Worm (Caenorhabditis elegans) whole organism, midembryonic: ENCODE measurements around the gene ptr-13.

Experiments
- cog-1 ChIP-seq: sonication (generic microtip); optimal IDR thresholded peaks from 2 replicates; lab custom pipeline; 2016; ENCODE audit warnings: missing genetic modification characterization, missing compliant biosample characterization
- flt-1 ChIP-seq: fragments of 200-800 bp; sonication (Bioruptor generic); IDR thresholded peaks from 2 replicates; pipeline ENCODE4 v1.3.6; 2022; ENCODE audit warnings: missing genetic modification characterization, missing compliant biosample characterization
- klf-2 ChIP-seq: fragments of 200-800 bp; sonication (Bioruptor generic); conservative IDR thresholded peaks from 2 replicates; pipeline ENCODE4 v1.3.6; 2022; ENCODE audit warnings: missing genetic modification reagents, missing genetic modification characterization, missing compliant biosample characterization
- ztf-23 ChIP-seq: fragments of 200-800 bp; sonication (Bioruptor generic); IDR thresholded peaks from 2 replicates; pipeline ENCODE4 v1.3.6; 2022; ENCODE audit warnings: missing genetic modification reagents, missing genetic modification characterization, missing compliant biosample characterization
- ztf-29 ChIP-seq: fragments of 200-800 bp; sonication (Bioruptor generic); IDR thresholded peaks from 2 replicates; pipeline ENCODE4 v1.3.6; 2022; ENCODE audit warnings: missing genetic modification reagents, missing genetic modification characterization, missing compliant biosample characterization

DNA sequence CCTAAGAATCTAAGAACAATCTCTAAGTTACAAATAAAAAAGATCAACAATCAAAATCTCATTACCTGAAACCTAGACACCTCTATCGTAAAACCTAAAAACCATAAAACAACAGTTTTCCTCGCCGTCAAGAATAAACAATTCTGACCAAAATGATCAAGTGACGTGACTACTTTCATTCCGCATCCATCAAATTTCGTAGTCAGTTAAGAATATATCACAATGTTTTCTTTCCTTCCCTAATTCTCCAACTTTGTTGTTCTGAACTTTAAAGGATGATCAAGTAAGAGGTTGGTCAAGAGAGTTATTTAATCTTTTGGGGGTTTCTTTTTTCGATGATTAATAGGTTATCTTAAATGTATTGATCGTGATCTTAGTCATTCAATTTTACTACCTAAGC is 1.0 kb upstream of the ptr-13 start:
- TF ChIP-seq klf-2 (GFP tag; lab: Robert Waterston, UW) (no peak), cog-1 (tag; lab: Kevin White, UChicago) (no peak), flt-1 (GFP tag; lab: Robert Waterston, UW) (no peak), ztf-29 (no peak), ztf-23 (GFP tag; lab: Robert Waterston, UW) (no peak)
